In genomic region chrX:2316205-2316604, ce11 we compare ENCODE assay signal across 3 worm cellular contexts.
A peak's percentile ranks its signal among the peaks of the same experiment; 100 is the strongest.
TF ChIP-seq lines count a peak whose summit lies in the region.

No protein-coding gene starts in this region.

TF ChIP-seq in whole organism, L1 larva, 84 proteins besides CTCF, POLR2A, EP300 and RAD21 (continued from another document):
- TF ChIP-seq efl-1 (optimal IDR thresholded peaks at IDR 0.05; lab: Kevin White, UChicago): peak in 1 of 2 experiments; percentile 4
- peak in 1 of 2 experiments; percentile 1 for TF ChIP-seq efl-1 (GFP tag; optimal IDR thresholded peaks at IDR 0.05 in 1 of 2; lab: Kevin White, UChicago)
- peak; percentile 60 for TF ChIP-seq rnt-1 (tag; optimal IDR thresholded peaks at IDR 0.05; lab: Kevin White, UChicago)
- peak; percentile 79 for TF ChIP-seq snu-23 (GFP tag; optimal IDR thresholded peaks at IDR 0.05; lab: Kevin White, UChicago)
- TF ChIP-seq nhr-84 (tag; optimal IDR thresholded peaks at IDR 0.05; lab: Kevin White, UChicago): no peak
- TF ChIP-seq ceh-63 (GFP tag; optimal IDR thresholded peaks at IDR 0.05; lab: Kevin White, UChicago): no peak
- TF ChIP-seq tlp-1 (tag; optimal IDR thresholded peaks at IDR 0.05; lab: Kevin White, UChicago): no peak
- no peak for TF ChIP-seq pag-3 (tag; optimal IDR thresholded peaks at IDR 0.05; lab: Kevin White, UChicago; ENCODE audit: borderline replicate concordance, insufficient read depth)
- peak; percentile 78 for TF ChIP-seq nhr-20 (tag; optimal IDR thresholded peaks at IDR 0.05; lab: Kevin White, UChicago)
- no peak for TF ChIP-seq ets-5 (GFP tag; IDR thresholded peaks at IDR 0.05; lab: Robert Waterston, UW)
- no peak for TF ChIP-seq fkh-4 (tag; optimal IDR thresholded peaks at IDR 0.05; lab: Kevin White, UChicago; ENCODE audit: borderline replicate concordance)
- TF ChIP-seq mep-1 (tag; optimal IDR thresholded peaks at IDR 0.05; lab: Kevin White, UChicago): no peak
- TF ChIP-seq unc-30 (tag; optimal IDR thresholded peaks at IDR 0.05; lab: Kevin White, UChicago): no peak
- TF ChIP-seq dsc-1 (tag; optimal IDR thresholded peaks at IDR 0.05; lab: Kevin White, UChicago): no peak
- TF ChIP-seq lsy-2 (tag; optimal IDR thresholded peaks at IDR 0.05; lab: Kevin White, UChicago): peak in 1 of 2 experiments; percentile 15
- peak; percentile 80 for TF ChIP-seq unc-130 (tag; optimal IDR thresholded peaks at IDR 0.05; lab: Kevin White, UChicago)
- peak; percentile 76 for TF ChIP-seq skn-1 (tag; optimal IDR thresholded peaks at IDR 0.05; lab: Kevin White, UChicago)
- peak; percentile 81 for TF ChIP-seq nhr-71 (tag; optimal IDR thresholded peaks at IDR 0.05; lab: Kevin White, UChicago)
- peak; percentile 81 for TF ChIP-seq lin-14 (GFP tag; optimal IDR thresholded peaks at IDR 0.05; lab: Kevin White, UChicago)
- no peak for TF ChIP-seq pqm-1 (tag; optimal IDR thresholded peaks at IDR 0.05; lab: Kevin White, UChicago)
- TF ChIP-seq mdl-1 (tag; optimal IDR thresholded peaks at IDR 0.05; lab: Kevin White, UChicago): peak in 1 of 2 experiments; percentile 94
- no peak for TF ChIP-seq hpl-2 (GFP tag; optimal IDR thresholded peaks at IDR 0.05; lab: Kevin White, UChicago)
- TF ChIP-seq elt-3 (tag; optimal IDR thresholded peaks at IDR 0.05; lab: Kevin White, UChicago): peak in 1 of 6 experiments; percentile 71
- no peak for TF ChIP-seq aha-1 (tag; optimal IDR thresholded peaks at IDR 0.05; lab: Kevin White, UChicago)
- no peak for TF ChIP-seq ceh-88 (GFP tag; IDR thresholded peaks at IDR 0.05; lab: Robert Waterston, UW)
- no peak for TF ChIP-seq aly-2 (tag; optimal IDR thresholded peaks at IDR 0.05; lab: Kevin White, UChicago)
- no peak for TF ChIP-seq mef-2 (tag; optimal IDR thresholded peaks at IDR 0.05; lab: Kevin White, UChicago)
- TF ChIP-seq vab-15 (tag; optimal IDR thresholded peaks at IDR 0.05; lab: Kevin White, UChicago): no peak
- no peak for TF ChIP-seq nhr-76 (tag; optimal IDR thresholded peaks at IDR 0.05; lab: Kevin White, UChicago)
- TF ChIP-seq tbx-2 (tag; optimal IDR thresholded peaks at IDR 0.05; lab: Kevin White, UChicago): peak; percentile 24
- no peak for TF ChIP-seq lin-39 (tag; optimal IDR thresholded peaks at IDR 0.05; lab: Kevin White, UChicago)
- TF ChIP-seq sup-37 (GFP tag; optimal IDR thresholded peaks at IDR 0.05; lab: Kevin White, UChicago): no peak
- peak; percentile 60 for TF ChIP-seq nhr-19 (GFP tag; conservative IDR thresholded peaks at IDR 0.05; lab: Robert Waterston, UW)
- TF ChIP-seq C34B4.2 (tag; optimal IDR thresholded peaks at IDR 0.05; lab: Kevin White, UChicago): no peak
- TF ChIP-seq nhr-85 (tag; lab: Kevin White, UChicago): peak; percentile 87
- no peak for TF ChIP-seq nhr-11 (tag; optimal IDR thresholded peaks at IDR 0.05; lab: Kevin White, UChicago)

TF ChIP-seq in whole organism, L2 larva, 48 proteins besides CTCF, POLR2A, EP300 and RAD21 (continued from another document):
- no peak for TF ChIP-seq sem-4 (tag; optimal IDR thresholded peaks at IDR 0.05; lab: Kevin White, UChicago)
- peak; percentile 23 for TF ChIP-seq sma-3 (GFP tag; optimal IDR thresholded peaks at IDR 0.05; lab: Kevin White, UChicago)
- TF ChIP-seq lsy-2 (tag; optimal IDR thresholded peaks at IDR 0.05; lab: Kevin White, UChicago): no peak
- TF ChIP-seq nhr-129 (tag; optimal IDR thresholded peaks at IDR 0.05; lab: Kevin White, UChicago): peak; percentile 86
- TF ChIP-seq elt-1 (tag; optimal IDR thresholded peaks at IDR 0.05; lab: Kevin White, UChicago): no peak
- no peak for TF ChIP-seq nhr-11 (tag; optimal IDR thresholded peaks at IDR 0.05; lab: Kevin White, UChicago)

TF ChIP-seq in whole organism, L4 larva, 104 proteins besides CTCF, POLR2A, EP300 and RAD21 (continued from another document):
- TF ChIP-seq hlh-30 (tag; optimal IDR thresholded peaks at IDR 0.05; lab: Kevin White, UChicago; ENCODE audit: insufficient read depth) (peak; percentile 84), sdz-12 (GFP tag; optimal IDR thresholded peaks at IDR 0.05; lab: Kevin White, UChicago) (no peak), spr-3 (GFP tag; optimal IDR thresholded peaks at IDR 0.05; lab: Kevin White, UChicago) (no peak), ceh-32 (tag; optimal IDR thresholded peaks at IDR 0.05; lab: Kevin White, UChicago; ENCODE audit: poor library complexity) (no peak), ztf-11 (tag; optimal IDR thresholded peaks at IDR 0.05; lab: Kevin White, UChicago) (no peak), lsy-2 (tag; optimal IDR thresholded peaks at IDR 0.05; lab: Kevin White, UChicago) (no peak), unc-62 (GFP tag; optimal IDR thresholded peaks at IDR 0.05 in 1 of 2; lab: Kevin White, UChicago) (no peak), unc-62 (tag; optimal IDR thresholded peaks at IDR 0.05; lab: Kevin White, UChicago) (no peak), nhr-111 (GFP tag; optimal IDR thresholded peaks at IDR 0.05; lab: Kevin White, UChicago) (no peak), nhr-28 (tag; optimal IDR thresholded peaks at IDR 0.05; lab: Kevin White, UChicago) (peak; percentile 75), nhr-42 (GFP tag; IDR thresholded peaks at IDR 0.05; lab: Robert Waterston, UW) (no peak), egl-43 (GFP tag; IDR thresholded peaks at IDR 0.05; lab: Robert Waterston, UW) (no peak), nhr-41 (GFP tag; IDR thresholded peaks at IDR 0.05; lab: Robert Waterston, UW) (no peak), ztf-7 (tag; optimal IDR thresholded peaks at IDR 0.05; lab: Kevin White, UChicago) (no peak), hlh-11 (tag; optimal IDR thresholded peaks at IDR 0.05; lab: Kevin White, UChicago) (peak; percentile 56), dmd-8 (GFP tag; IDR thresholded peaks at IDR 0.05; lab: Robert Waterston, UW) (no peak), hmg-1.1 (GFP tag; IDR thresholded peaks at IDR 0.05; lab: Robert Waterston, UW) (0 out of 2 replicates have a peak, but pooled peaks have one; percentile 15), aha-1 (tag; lab: Kevin White, UChicago) (peak; percentile 66), ceh-62 (tag; optimal IDR thresholded peaks at IDR 0.05; lab: Kevin White, UChicago) (no peak), madf-5 (GFP tag; IDR thresholded peaks at IDR 0.05; lab: Robert Waterston, UW) (no peak), skn-1 (tag; optimal IDR thresholded peaks at IDR 0.05; lab: Kevin White, UChicago) (no peak), dmd-9 (GFP tag; IDR thresholded peaks at IDR 0.05; lab: Robert Waterston, UW) (no peak), ces-1 (GFP tag; optimal IDR thresholded peaks at IDR 0.05; lab: Kevin White, UChicago) (no peak), saeg-2 (GFP tag; IDR thresholded peaks at IDR 0.05; lab: Robert Waterston, UW) (no peak), php-3 (GFP tag; IDR thresholded peaks at IDR 0.05; lab: Robert Waterston, UW) (no peak), D1046.2 (GFP tag; IDR thresholded peaks at IDR 0.05; lab: Robert Waterston, UW) (no peak), mdt-29 (GFP tag; IDR thresholded peaks at IDR 0.05; lab: Robert Waterston, UW) (no peak), F26F4.8 (GFP tag; conservative IDR thresholded peaks at IDR 0.05; lab: Robert Waterston, UW) (no peak), Y75B8A.6 (GFP tag; IDR thresholded peaks at IDR 0.05; lab: Robert Waterston, UW) (no peak), ceh-20 (GFP tag; IDR thresholded peaks at IDR 0.05; lab: Robert Waterston, UW) (no peak), mxl-2 (GFP tag; conservative IDR thresholded peaks at IDR 0.05; lab: Robert Waterston, UW) (no peak), F44E2.7 (GFP tag; IDR thresholded peaks at IDR 0.05; lab: Robert Waterston, UW) (no peak), spr-1 (tag; optimal IDR thresholded peaks at IDR 0.05; lab: Kevin White, UChicago) (no peak), daf-8 (GFP tag; IDR thresholded peaks at IDR 0.05; lab: Robert Waterston, UW) (no peak), ceh-82 (tag; optimal IDR thresholded peaks at IDR 0.05; lab: Kevin White, UChicago) (no peak), fos-1 (tag; optimal IDR thresholded peaks at IDR 0.05; lab: Kevin White, UChicago) (no peak), nhr-102 (tag; optimal IDR thresholded peaks at IDR 0.05; lab: Kevin White, UChicago) (no peak), daf-16 (GFP tag; optimal IDR thresholded peaks at IDR 0.05; lab: Kevin White, UChicago) (peak in 1 of 2 experiments; percentile 97), daf-16 (tag; optimal IDR thresholded peaks at IDR 0.05; lab: Kevin White, UChicago) (peak; percentile 89), cey-2 (tag; optimal IDR thresholded peaks at IDR 0.05; lab: Kevin White, UChicago; ENCODE audit: borderline replicate concordance, insufficient read depth) (no peak), lir-3 (tag; optimal IDR thresholded peaks at IDR 0.05; lab: Kevin White, UChicago) (no peak), Y48G9A.11 (GFP tag; IDR thresholded peaks at IDR 0.05; lab: Robert Waterston, UW) (no peak), zip-2 (tag; optimal IDR thresholded peaks at IDR 0.05; lab: Kevin White, UChicago) (no peak), snpc-1.2 (GFP tag; IDR thresholded peaks at IDR 0.05; lab: Robert Waterston, UW) (no peak), F49E8.2 (tag; optimal IDR thresholded peaks at IDR 0.05; lab: Kevin White, UChicago; ENCODE audit: borderline replicate concordance) (no peak), T20F7.1 (GFP tag; optimal IDR thresholded peaks at IDR 0.05; lab: Kevin White, UChicago) (no peak), dmd-6 (GFP tag; IDR thresholded peaks at IDR 0.05; lab: Robert Waterston, UW) (peak; percentile 27; the same call in 1 of the 2 replicates), daf-19 (GFP tag; conservative IDR thresholded peaks at IDR 0.05; lab: Robert Waterston, UW) (no peak), zfp-3 (GFP tag; conservative IDR thresholded peaks at IDR 0.05; lab: Robert Waterston, UW) (no peak), nhr-6 (tag; optimal IDR thresholded peaks at IDR 0.05; lab: Kevin White, UChicago) (no peak), lim-7 (GFP tag; IDR thresholded peaks at IDR 0.05; lab: Robert Waterston, UW) (no peak), jun-1 (tag; optimal IDR thresholded peaks at IDR 0.05; lab: Kevin White, UChicago) (no peak), zag-1 (tag; optimal IDR thresholded peaks at IDR 0.05; lab: Kevin White, UChicago) (no peak), unc-130 (GFP tag; optimal IDR thresholded peaks at IDR 0.05; lab: Kevin White, UChicago) (no peak), rbr-2 (tag; optimal IDR thresholded peaks at IDR 0.05; lab: Kevin White, UChicago) (no peak), pha-4 (GFP tag; IDR thresholded peaks at IDR 0.05; lab: Robert Waterston, UW) (no peak), pha-4 (tag; optimal IDR thresholded peaks at IDR 0.05; lab: Kevin White, UChicago) (peak; percentile 60), nhr-11 (tag; optimal IDR thresholded peaks at IDR 0.05; lab: Kevin White, UChicago) (peak; percentile 0), lin-15B (tag; optimal IDR thresholded peaks at IDR 0.05; lab: Kevin White, UChicago) (no peak), nhr-25 (tag; optimal IDR thresholded peaks at IDR 0.05; lab: Kevin White, UChicago; ENCODE audit: borderline replicate concordance, insufficient read depth) (no peak), fkh-10 (GFP tag; optimal IDR thresholded peaks at IDR 0.05; lab: Kevin White, UChicago) (no peak), ZK337.2 (GFP tag; IDR thresholded peaks at IDR 0.05; lab: Robert Waterston, UW) (no peak), mep-1 (tag; optimal IDR thresholded peaks at IDR 0.05; lab: Kevin White, UChicago) (no peak), pqm-1 (tag; optimal IDR thresholded peaks at IDR 0.05; lab: Kevin White, UChicago) (no peak), mdl-1 (tag; optimal IDR thresholded peaks at IDR 0.05; lab: Kevin White, UChicago) (peak in 1 of 2 experiments; percentile 74), ctbp-1 (GFP tag; IDR thresholded peaks at IDR 0.05; lab: Robert Waterston, UW) (no peak), nhr-76 (tag; optimal IDR thresholded peaks at IDR 0.05; lab: Kevin White, UChicago) (no peak)
